Fruit fly (Drosophila melanogaster): ENCODE measurements around the gene CG13285.

DNA sequence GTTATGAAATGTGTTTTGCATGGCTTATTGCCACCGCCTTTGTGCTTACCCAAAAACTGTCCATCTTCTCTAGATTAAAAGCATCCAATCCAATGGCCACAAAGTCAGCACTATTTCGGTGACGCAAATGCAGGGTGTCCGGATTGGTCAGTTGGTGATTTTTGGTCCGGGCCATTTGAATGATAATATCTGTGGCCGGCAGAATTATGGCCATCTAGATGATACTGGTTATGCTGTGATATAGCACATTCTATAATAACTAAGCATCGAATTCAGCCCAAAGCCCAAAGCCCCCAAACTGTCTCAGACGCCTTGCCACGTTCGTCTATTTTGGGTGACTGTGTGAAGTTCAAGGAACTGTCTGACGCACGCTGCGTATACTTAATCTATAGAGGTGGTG is 20.6 kb upstream of the CG13285 start:
- TF ChIP-seq Ets98B (GFP tag; IDR thresholded peaks at IDR 0.05) (no peak), CG10348 (GFP tag; IDR thresholded peaks at IDR 0.05) (no peak), Pif1A (GFP tag; optimal IDR thresholded peaks at IDR 0.05) (no peak), CG15710 (tag; optimal IDR thresholded peaks at IDR 0.05) (no peak), rn (GFP tag; IDR thresholded peaks at IDR 0.05) (no peak), EcR (GFP tag; optimal IDR thresholded peaks at IDR 0.05) (no peak), CG13204 (GFP tag; optimal IDR thresholded peaks at IDR 0.05) (no peak), gl (tag; optimal IDR thresholded peaks at IDR 0.05) (no peak), CG17806 (tag; optimal IDR thresholded peaks at IDR 0.05) (no peak), CG12605 (GFP tag; IDR thresholded peaks at IDR 0.05) (no peak), CG32121 (GFP tag; IDR thresholded peaks at IDR 0.05) (no peak), CG8301 (tag; optimal IDR thresholded peaks at IDR 0.05) (no peak), D1 (tag; optimal IDR thresholded peaks at IDR 0.05) (no peak)

Measured in whole organism, pupa.